Worm (Caenorhabditis elegans) whole organism, L4 larva: ENCODE results near the gene exc-14.

Source experiments
- F10B5.3 ChIP-seq: sonication (generic microtip); optimal IDR thresholded peaks from 2 replicates; lab custom pipeline; 2016; ENCODE audit warnings: mild to moderate bottlenecking, missing genetic modification characterization, missing compliant biosample characterization
- F37D6.2 ChIP-seq: sonication (generic microtip); optimal IDR thresholded peaks from 2 replicates; lab custom pipeline; 2016; ENCODE audit warnings: mild to moderate bottlenecking, missing genetic modification characterization, missing compliant biosample characterization
- T26A8.4 ChIP-seq: fragments of 200-800 bp; sonication (Bioruptor generic); IDR thresholded peaks from 2 replicates; pipeline ENCODE4 v1.3.6; 2022; ENCODE audit warnings: missing genetic modification characterization, missing compliant biosample characterization
- Y105C5A.15 ChIP-seq: fragments of 200-800 bp; sonication (Bioruptor generic); IDR thresholded peaks from 2 replicates; pipeline ENCODE4 v1.3.6; 2022; ENCODE audit warnings: missing genetic modification characterization, missing compliant biosample characterization
- Y48G9A.11 ChIP-seq: fragments of 200-800 bp; sonication (Bioruptor generic); IDR thresholded peaks from 2 replicates; pipeline ENCODE4 v1.3.6; 2022; ENCODE audit warnings: missing genetic modification reagents, missing genetic modification characterization, missing compliant biosample characterization
- ZK337.2 ChIP-seq: fragments of 200-800 bp; sonication (Bioruptor generic); IDR thresholded peaks from 2 replicates; pipeline ENCODE4 v1.3.6; 2022; ENCODE audit warnings: missing genetic modification reagents, missing genetic modification characterization, missing compliant biosample characterization
- aha-1 ChIP-seq: fragments of 150-350 bp; peaks from one replicate; lab custom pipeline; 2014; ENCODE audit warnings: missing biosample characterization, missing genetic modification characterization
- ama-1 ChIP-seq: fragments of 150-350 bp; optimal IDR thresholded peaks from 2 replicates; lab custom pipeline; 2014; ENCODE audit warnings: inconsistent platforms, mixed read lengths
- attf-4 ChIP-seq: sonication (generic microtip); optimal IDR thresholded peaks from 3 replicates; lab custom pipeline; 2017; ENCODE audit warnings: missing biosample characterization, missing genetic modification characterization
- ceh-20 ChIP-seq: fragments of 200-800 bp; sonication (Bioruptor generic); IDR thresholded peaks from 2 replicates; pipeline ENCODE4 v1.3.6; 2022; ENCODE audit warnings: missing genetic modification reagents, missing genetic modification characterization, missing compliant biosample characterization
- ceh-82 ChIP-seq: sonication (generic microtip); optimal IDR thresholded peaks from 2 replicates; lab custom pipeline; 2017; ENCODE audit warnings: missing biosample characterization, missing genetic modification characterization
- daf-16 ChIP-seq, 3 experiments: sonication (generic microtip); optimal IDR thresholded peaks; 2 replicates each; lab custom pipeline; 2016 to 2017; ENCODE audit warnings: missing genetic modification characterization in 3 of 3, missing genetic modification reagents in 3 of 3, mild to moderate bottlenecking in 2 of 3, missing compliant biosample characterization in 2 of 3, missing biosample characterization in 1 of 3, moderate library complexity in 1 of 3
- daf-8 ChIP-seq: fragments of 200-800 bp; sonication (Bioruptor generic); IDR thresholded peaks from 2 replicates; pipeline ENCODE4 v1.3.6; 2022; ENCODE audit warnings: missing genetic modification characterization, missing compliant biosample characterization
- dmd-6 ChIP-seq: fragments of 200-800 bp; sonication (Bioruptor generic); IDR thresholded peaks from 2 replicates; pipeline ENCODE4 v1.3.6; 2022; ENCODE audit warnings: missing genetic modification reagents, missing genetic modification characterization, missing compliant biosample characterization
- dmd-8 ChIP-seq: fragments of 200-800 bp; sonication (Bioruptor generic); IDR thresholded peaks from 2 replicates; pipeline ENCODE4 v1.3.6; 2022; ENCODE audit warnings: missing genetic modification characterization, missing compliant biosample characterization
- dmd-9 ChIP-seq: fragments of 200-800 bp; sonication (Bioruptor generic); IDR thresholded peaks from 2 replicates; pipeline ENCODE4 v1.3.6; 2022; ENCODE audit warnings: missing genetic modification reagents, missing genetic modification characterization, missing compliant biosample characterization
- duxl-1 ChIP-seq: sonication (generic microtip); optimal IDR thresholded peaks from 2 replicates; lab custom pipeline; 2016; ENCODE audit warnings: mild to moderate bottlenecking, missing genetic modification characterization, moderate library complexity, missing compliant biosample characterization; ENCODE audit not compliant: poor library complexity
- dve-1 ChIP-seq: sonication (generic microtip); optimal IDR thresholded peaks from 2 replicates; lab custom pipeline; 2017; ENCODE audit warnings: antibody characterized with exemption, mild to moderate bottlenecking, missing genetic modification characterization, missing compliant biosample characterization; ENCODE audit not compliant: insufficient read depth
- egl-27 ChIP-seq: sonication (generic microtip); optimal IDR thresholded peaks from 3 replicates; lab custom pipeline; 2017; ENCODE audit warnings: missing biosample characterization, missing genetic modification reagents, missing genetic modification characterization
- egl-43 ChIP-seq: fragments of 200-800 bp; sonication (Bioruptor generic); IDR thresholded peaks from 2 replicates; pipeline ENCODE4 v1.3.6; 2022; ENCODE audit warnings: missing genetic modification reagents, missing genetic modification characterization, missing compliant biosample characterization
- fos-1 ChIP-seq: fragments of 150-350 bp; optimal IDR thresholded peaks from 2 replicates; lab custom pipeline; 2014; ENCODE audit warnings: missing biosample characterization, missing genetic modification characterization
- hif-1 ChIP-seq, 2 experiments: sonication (generic microtip); optimal IDR thresholded peaks; 2 replicates each; lab custom pipeline; 2016 to 2017; ENCODE audit warnings: missing compliant biosample characterization in 2 of 2, missing genetic modification characterization in 2 of 2, missing genetic modification reagents in 2 of 2, missing genotype in 2 of 2, mild to moderate bottlenecking in 1 of 2
- hlh-11 ChIP-seq: fragments of 200-800 bp; sonication (Bioruptor generic); optimal IDR thresholded peaks from 2 replicates; lab custom pipeline; 2018; ENCODE audit warnings: mild to moderate bottlenecking, missing genetic modification characterization, missing compliant biosample characterization
- hlh-30 ChIP-seq: sonication (generic microtip); optimal IDR thresholded peaks from 2 replicates; lab custom pipeline; 2017; ENCODE audit warnings: antibody characterized with exemption, mild to moderate bottlenecking, missing genetic modification characterization, missing compliant biosample characterization; ENCODE audit not compliant: insufficient read depth
- jun-1 ChIP-seq: fragments of 150-350 bp; optimal IDR thresholded peaks from 2 replicates; lab custom pipeline; 2014; ENCODE audit warnings: missing biosample characterization, missing genetic modification reagents, missing genetic modification characterization
- lin-1 ChIP-seq: fragments of 200-800 bp; sonication (Bioruptor generic); IDR thresholded peaks from 2 replicates; pipeline ENCODE4 v1.3.6; 2022; ENCODE audit warnings: missing genetic modification reagents, missing genetic modification characterization, missing compliant biosample characterization
- lin-13 ChIP-seq: fragments of 150-350 bp; optimal IDR thresholded peaks from 2 replicates; lab custom pipeline; 2014; ENCODE audit warnings: missing biosample characterization, missing genetic modification reagents, missing genetic modification characterization
- lin-15B ChIP-seq: fragments of 150-350 bp; sonication (generic microtip); optimal IDR thresholded peaks from 3 replicates; lab custom pipeline; 2014; ENCODE audit warnings: missing biosample characterization, missing genetic modification characterization
- madf-5 ChIP-seq, 2 experiments: fragments of 200-800 bp; sonication (Bioruptor generic); IDR thresholded peaks; 2 replicates each; pipeline ENCODE4 v1.3.6; 2022; ENCODE audit warnings: missing compliant biosample characterization in 2 of 2, missing genetic modification characterization in 2 of 2
- mdl-1 ChIP-seq, 2 experiments: fragments of 150-350 bp in 1 of 2; sonication (generic microtip) in 1 of 2; optimal IDR thresholded peaks; 2 replicates each; lab custom pipeline; 2014 to 2017; ENCODE audit warnings: missing biosample characterization in 2 of 2, missing genetic modification characterization in 2 of 2
- mdt-29 ChIP-seq: fragments of 200-800 bp; sonication (Bioruptor generic); IDR thresholded peaks from 2 replicates; pipeline ENCODE4 v1.3.6; 2022; ENCODE audit warnings: missing genetic modification reagents, missing genetic modification characterization, missing compliant biosample characterization
- mxl-3 ChIP-seq: fragments of 200-800 bp; sonication (Bioruptor generic); optimal IDR thresholded peaks from 2 replicates; lab custom pipeline; 2018; ENCODE audit warnings: mild to moderate bottlenecking, missing genetic modification characterization, missing compliant biosample characterization
- nhr-102 ChIP-seq: sonication (generic microtip); optimal IDR thresholded peaks from 2 replicates; lab custom pipeline; 2016; ENCODE audit warnings: mild to moderate bottlenecking, missing genetic modification characterization, moderate library complexity, missing compliant biosample characterization
- nhr-28 ChIP-seq: fragments of 150-350 bp; optimal IDR thresholded peaks from 2 replicates; lab custom pipeline; 2014; ENCODE audit warnings: missing biosample characterization, missing genetic modification characterization
- nhr-42 ChIP-seq: fragments of 200-800 bp; sonication (Bioruptor generic); IDR thresholded peaks from 2 replicates; pipeline ENCODE4 v1.3.6; 2022; ENCODE audit warnings: missing genetic modification characterization, missing compliant biosample characterization
- nhr-48 ChIP-seq: sonication (generic microtip); optimal IDR thresholded peaks from 2 replicates; lab custom pipeline; 2016; ENCODE audit warnings: mild to moderate bottlenecking, missing genetic modification characterization, missing compliant biosample characterization
- nhr-6 ChIP-seq: fragments of 150-350 bp; optimal IDR thresholded peaks from 2 replicates; lab custom pipeline; 2014; ENCODE audit warnings: missing biosample characterization, missing genetic modification characterization
- nhr-76 ChIP-seq: fragments of 150-350 bp; optimal IDR thresholded peaks from 2 replicates; lab custom pipeline; 2014; ENCODE audit warnings: missing biosample characterization, missing genetic modification characterization
- php-3 ChIP-seq: fragments of 200-800 bp; sonication (Bioruptor generic); IDR thresholded peaks from 2 replicates; pipeline ENCODE4 v1.3.6; 2022; ENCODE audit warnings: missing genetic modification reagents, missing genetic modification characterization, missing compliant biosample characterization
- pqm-1 ChIP-seq: sonication (generic microtip); optimal IDR thresholded peaks from 2 replicates; lab custom pipeline; 2017; ENCODE audit warnings: missing biosample characterization, missing genetic modification characterization
- set-16 ChIP-seq: fragments of 200-800 bp; sonication (Bioruptor generic); IDR thresholded peaks from 2 replicates; pipeline ENCODE4 v1.3.6; 2022; ENCODE audit warnings: missing genetic modification reagents, missing genetic modification characterization, missing compliant biosample characterization
- skn-1 ChIP-seq: fragments of 150-350 bp; optimal IDR thresholded peaks from 2 replicates; lab custom pipeline; 2014; ENCODE audit warnings: missing biosample characterization, missing genetic modification characterization
- snpc-1.2 ChIP-seq: fragments of 200-800 bp; sonication (Bioruptor generic); IDR thresholded peaks from 2 replicates; pipeline ENCODE4 v1.3.6; 2022; ENCODE audit warnings: missing genetic modification reagents, missing genetic modification characterization, missing compliant biosample characterization
- spr-1 ChIP-seq: sonication (generic microtip); optimal IDR thresholded peaks from 2 replicates; lab custom pipeline; 2016; ENCODE audit warnings: mild to moderate bottlenecking, missing genetic modification characterization, missing compliant biosample characterization
- tra-1 ChIP-seq: fragments of 200-800 bp; sonication (Bioruptor generic); IDR thresholded peaks from 2 replicates; pipeline ENCODE4 v1.3.6; 2022; ENCODE audit warnings: missing genetic modification reagents, missing genetic modification characterization, missing compliant biosample characterization
- unc-62 ChIP-seq, 3 experiments: fragments of 150-350 bp in 1 of 3; sonication (generic microtip); optimal IDR thresholded peaks in 2 of 3; peaks in 1 of 3; 1 replicate in 1 of 3; 2 replicates in 2 of 3; lab custom pipeline; 2014 to 2017; ENCODE audit warnings: missing biosample characterization in 3 of 3, missing genetic modification characterization in 3 of 3, missing genetic modification reagents in 3 of 3, missing genotype in 1 of 3
- zag-1 ChIP-seq: fragments of 150-350 bp; optimal IDR thresholded peaks from 2 replicates; lab custom pipeline; 2014; ENCODE audit warnings: missing biosample characterization, missing genetic modification characterization
- zip-2 ChIP-seq: fragments of 150-350 bp; optimal IDR thresholded peaks from 2 replicates; lab custom pipeline; 2014; ENCODE audit warnings: missing biosample characterization, missing genetic modification characterization

exc-14 gene

ce11 chrV:5030212-5030611, 15.8 kb downstream of the exc-14 start (continued):
- TF ChIP-seq mdl-1 (tag; optimal IDR thresholded peaks at IDR 0.05; lab: Kevin White, UChicago) (peak in 1 of 2 experiments; percentile 46), Y48G9A.11 (no peak), mdt-29 (GFP tag; lab: Robert Waterston, UW) (no peak), egl-43 (GFP tag; lab: Robert Waterston, UW) (no peak), egl-27 (tag; lab: Kevin White, UChicago) (no peak), unc-62 (GFP tag; optimal IDR thresholded peaks at IDR 0.05 in 1 of 2; lab: Kevin White, UChicago) (no peak), unc-62 (tag; optimal IDR thresholded peaks at IDR 0.05; lab: Kevin White, UChicago) (no peak), aha-1 (no peak), skn-1 (tag; lab: Kevin White, UChicago) (no peak), lin-1 (peak; percentile 39; the same call in 1 of the 2 replicates), dmd-6 (GFP tag; lab: Robert Waterston, UW) (peak; percentile 85), tra-1 (GFP tag; lab: Robert Waterston, UW) (0 out of 2 replicates have a peak, but pooled peaks have one; percentile 23), attf-4 (tag; lab: Kevin White, UChicago) (no peak), dve-1 (tag; lab: Kevin White, UChicago) (peak; percentile 68), pqm-1 (tag; lab: Kevin White, UChicago) (peak; percentile 89), fos-1 (tag; lab: Kevin White, UChicago) (no peak), ZK337.2 (GFP tag; lab: Robert Waterston, UW) (no peak), ceh-82 (tag; lab: Kevin White, UChicago) (no peak), nhr-42 (GFP tag; lab: Robert Waterston, UW) (no peak), jun-1 (tag; lab: Kevin White, UChicago) (no peak), lin-13 (no peak), T26A8.4 (GFP tag; lab: Robert Waterston, UW) (no peak), nhr-48 (tag; lab: Kevin White, UChicago) (peak; percentile 14), F10B5.3 (tag; lab: Kevin White, UChicago) (no peak)

- TF ChIP-seq dve-1 (tag; lab: Kevin White, UChicago) (peak; percentile 48), tra-1 (GFP tag; lab: Robert Waterston, UW) (no peak), zip-2 (no peak), lin-1 (0 out of 2 replicates have a peak, but pooled peaks have one; percentile 55), php-3 (GFP tag; lab: Robert Waterston, UW) (peak; percentile 41; the same call in 1 of the 2 replicates), aha-1 (no peak), hif-1 (tag; optimal IDR thresholded peaks at IDR 0.05; lab: Kevin White, UChicago) (no peak), set-16 (no peak), dmd-8 (GFP tag; lab: Robert Waterston, UW) (no peak), pqm-1 (tag; lab: Kevin White, UChicago) (peak; percentile 83), madf-5 (GFP tag; IDR thresholded peaks at IDR 0.05; lab: Robert Waterston, UW) (no peak), nhr-42 (GFP tag; lab: Robert Waterston, UW) (no peak), hlh-11 (peak; percentile 83), hlh-30 (tag; lab: Kevin White, UChicago) (peak; percentile 29), daf-8 (GFP tag; lab: Robert Waterston, UW) (no peak), duxl-1 (tag; lab: Kevin White, UChicago) (no peak), mdt-29 (GFP tag; lab: Robert Waterston, UW) (no peak), snpc-1.2 (GFP tag; lab: Robert Waterston, UW) (no peak), mdl-1 (tag; optimal IDR thresholded peaks at IDR 0.05; lab: Kevin White, UChicago) (peak in 1 of 2 experiments; percentile 76), nhr-28 (tag; lab: Kevin White, UChicago) (peak; percentile 85), F37D6.2 (tag; lab: Kevin White, UChicago) (no peak), ama-1 (lab: Kevin White, UChicago) (no peak), zag-1 (tag; lab: Kevin White, UChicago) (no peak), nhr-6 (tag; lab: Kevin White, UChicago) (no peak), skn-1 (tag; lab: Kevin White, UChicago) (no peak), spr-1 (tag; lab: Kevin White, UChicago) (no peak), nhr-102 (tag; lab: Kevin White, UChicago) (peak; percentile 41), fos-1 (tag; lab: Kevin White, UChicago) (no peak), lin-15B (tag; lab: Kevin White, UChicago) (no peak), ceh-20 (GFP tag; lab: Robert Waterston, UW) (no peak), mxl-3 (peak; percentile 90), dmd-9 (GFP tag; lab: Robert Waterston, UW) (no peak), daf-16 (GFP tag; optimal IDR thresholded peaks at IDR 0.05; lab: Kevin White, UChicago) (no peak), daf-16 (tag; optimal IDR thresholded peaks at IDR 0.05; lab: Kevin White, UChicago) (peak; percentile 29), Y105C5A.15 (GFP tag; lab: Robert Waterston, UW) (no peak), attf-4 (tag; lab: Kevin White, UChicago) (no peak), nhr-76 (tag; lab: Kevin White, UChicago) (no peak)
Observed at ce11 chrV:5027640-5028039, 18.4 kb downstream of the exc-14 start, which contains the start of gene cpt-4. Gene cpt-4, minus strand, starts transcription at chrV:5027723.
